Worm (Caenorhabditis elegans) whole organism, midembryonic: Measurements from ENCODE around the gene ZK470.4.

Experiments
- T22C8.4 ChIP-seq: fragments of 200-800 bp; sonication (Bioruptor generic); IDR thresholded peaks from 2 replicates; pipeline ENCODE4 v1.3.6; 2022; ENCODE audit warnings: missing genetic modification characterization, missing compliant biosample characterization
- cog-1 ChIP-seq: sonication (generic microtip); optimal IDR thresholded peaks from 2 replicates; lab custom pipeline; 2016; ENCODE audit warnings: missing genetic modification characterization, missing compliant biosample characterization
- flt-1 ChIP-seq: fragments of 200-800 bp; sonication (Bioruptor generic); IDR thresholded peaks from 2 replicates; pipeline ENCODE4 v1.3.6; 2022; ENCODE audit warnings: missing genetic modification characterization, missing compliant biosample characterization
- klf-2 ChIP-seq: fragments of 200-800 bp; sonication (Bioruptor generic); conservative IDR thresholded peaks from 2 replicates; pipeline ENCODE4 v1.3.6; 2022; ENCODE audit warnings: missing genetic modification reagents, missing genetic modification characterization, missing compliant biosample characterization
- med-1 ChIP-seq: sonication (generic microtip); optimal IDR thresholded peaks from 2 replicates; lab custom pipeline; 2017; ENCODE audit warnings: missing genetic modification characterization, mild to moderate bottlenecking, missing compliant biosample characterization, antibody characterized with exemption, missing genetic modification reagents; ENCODE audit not compliant: insufficient read depth
- ref-1 ChIP-seq: fragments of 200-800 bp; sonication (Bioruptor generic); conservative IDR thresholded peaks from 2 replicates; pipeline ENCODE4 v1.3.6; 2022; ENCODE audit warnings: missing genetic modification reagents, missing genetic modification characterization, missing compliant biosample characterization
- tab-1 ChIP-seq: fragments of 200-800 bp; sonication (Bioruptor generic); IDR thresholded peaks from 2 replicates; pipeline ENCODE4 v1.3.6; 2022; ENCODE audit warnings: missing genetic modification characterization, missing compliant biosample characterization
- ztf-23 ChIP-seq: fragments of 200-800 bp; sonication (Bioruptor generic); IDR thresholded peaks from 2 replicates; pipeline ENCODE4 v1.3.6; 2022; ENCODE audit warnings: missing genetic modification reagents, missing genetic modification characterization, missing compliant biosample characterization
- ztf-29 ChIP-seq: fragments of 200-800 bp; sonication (Bioruptor generic); IDR thresholded peaks from 2 replicates; pipeline ENCODE4 v1.3.6; 2022; ENCODE audit warnings: missing genetic modification reagents, missing genetic modification characterization, missing compliant biosample characterization

ZK470.4 gene

ce11 chrX:4115026-4115425, 24.5 kb downstream of the ZK470.4 start, which contains the start of gene F09F9.1:
Gene F09F9.1 (plus strand): TSS chrX:4115326.
- TF ChIP-seq tab-1 (GFP tag; lab: Robert Waterston, UW) (no peak), ztf-29 (GFP tag; lab: Robert Waterston, UW) (no peak), ref-1 (GFP tag; lab: Robert Waterston, UW) (no peak), flt-1 (no peak), ztf-23 (GFP tag; lab: Robert Waterston, UW) (no peak), T22C8.4 (GFP tag; lab: Robert Waterston, UW) (no peak), cog-1 (no peak), klf-2 (GFP tag; lab: Robert Waterston, UW) (no peak), med-1 (GFP tag; lab: Kevin White, UChicago) (no peak)

ce11 chrX:4111416-4111815, 28.2 kb downstream of the ZK470.4 start, which contains the start of gene F09F9.2:
Gene F09F9.2 (minus strand): TSS chrX:4111440.
- TF ChIP-seq cog-1 (no peak), med-1 (GFP tag; lab: Kevin White, UChicago) (no peak), klf-2 (GFP tag; lab: Robert Waterston, UW) (no peak), ztf-29 (GFP tag; lab: Robert Waterston, UW) (no peak), ztf-23 (GFP tag; lab: Robert Waterston, UW) (no peak), tab-1 (GFP tag; lab: Robert Waterston, UW) (no peak), flt-1 (no peak), ref-1 (GFP tag; lab: Robert Waterston, UW) (no peak), T22C8.4 (GFP tag; lab: Robert Waterston, UW) (no peak)

ce11 chrX:4109970-4110369, 29.6 kb downstream of the ZK470.4 start:
- TF ChIP-seq tab-1 (GFP tag; lab: Robert Waterston, UW) (no peak), cog-1 (no peak), T22C8.4 (GFP tag; lab: Robert Waterston, UW) (no peak), ztf-29 (GFP tag; lab: Robert Waterston, UW) (no peak), flt-1 (no peak), med-1 (GFP tag; lab: Kevin White, UChicago) (no peak), ztf-23 (GFP tag; lab: Robert Waterston, UW) (no peak)

ce11 chrX:4106896-4107505, 32.6 kb downstream of the ZK470.4 start, which contains the start of gene R02E4.2:
Gene R02E4.2 (plus strand): TSS chrX:4107455.
- no peak for TF ChIP-seq klf-2 (GFP tag; lab: Robert Waterston, UW)
- TF ChIP-seq tab-1 (GFP tag; lab: Robert Waterston, UW), result no peak
- no peak for TF ChIP-seq ztf-23 (GFP tag; lab: Robert Waterston, UW)
- TF ChIP-seq ref-1 (GFP tag; lab: Robert Waterston, UW), result no peak
- no peak for TF ChIP-seq flt-1

ce11 chrX:4104435-4104834, 35.1 kb downstream of the ZK470.4 start, which contains the start of gene R02E4.1:
Gene R02E4.1 (minus strand): TSS chrX:4104535.
- TF ChIP-seq cog-1 (no peak), med-1 (GFP tag; lab: Kevin White, UChicago) (no peak), T22C8.4 (GFP tag; lab: Robert Waterston, UW) (no peak), ztf-23 (GFP tag; lab: Robert Waterston, UW) (no peak), tab-1 (GFP tag; lab: Robert Waterston, UW) (no peak)

ce11 chrX:4103071-4103470, 36.5 kb downstream of the ZK470.4 start:
- TF ChIP-seq ztf-23 (GFP tag; lab: Robert Waterston, UW) (no peak), tab-1 (GFP tag; lab: Robert Waterston, UW) (no peak), T22C8.4 (GFP tag; lab: Robert Waterston, UW) (no peak), med-1 (GFP tag; lab: Kevin White, UChicago) (no peak), ztf-29 (GFP tag; lab: Robert Waterston, UW) (no peak), klf-2 (GFP tag; lab: Robert Waterston, UW) (no peak), cog-1 (no peak), flt-1 (no peak), ref-1 (GFP tag; lab: Robert Waterston, UW) (no peak)

- no peak for TF ChIP-seq ztf-29 (GFP tag; lab: Robert Waterston, UW)
- no peak for TF ChIP-seq med-1 (GFP tag; lab: Kevin White, UChicago)
These were observed 37.4 kb downstream of the ZK470.4 start, which contains the start of gene R02E4.3 for ce11 chrX:4102075-4102598. Gene R02E4.3 (minus strand): TSS chrX:4102125.

- TF ChIP-seq tab-1 (GFP tag; lab: Robert Waterston, UW), result no peak
- TF ChIP-seq ref-1 (GFP tag; lab: Robert Waterston, UW), result no peak
- TF ChIP-seq med-1 (GFP tag; lab: Kevin White, UChicago), result no peak
- TF ChIP-seq T22C8.4 (GFP tag; lab: Robert Waterston, UW), result no peak
- no peak for TF ChIP-seq flt-1
- TF ChIP-seq cog-1, result no peak
- TF ChIP-seq ztf-23 (GFP tag; lab: Robert Waterston, UW), result no peak
These were observed 38.4 kb downstream of the ZK470.4 start for ce11 chrX:4101213-4101612.

- TF ChIP-seq klf-2 (GFP tag; lab: Robert Waterston, UW), result no peak
- no peak for TF ChIP-seq ztf-23 (GFP tag; lab: Robert Waterston, UW)
- no peak for TF ChIP-seq cog-1
- no peak for TF ChIP-seq ref-1 (GFP tag; lab: Robert Waterston, UW)
These were observed 39.1 kb downstream of the ZK470.4 start, which contains the start of gene clh-4 for ce11 chrX:4100473-4100872. Gene clh-4 (minus strand): TSS chrX:4100573.

- TF ChIP-seq ref-1 (GFP tag; lab: Robert Waterston, UW) (no peak), klf-2 (GFP tag; lab: Robert Waterston, UW) (no peak), ztf-23 (GFP tag; lab: Robert Waterston, UW) (no peak), ztf-29 (GFP tag; lab: Robert Waterston, UW) (no peak), cog-1 (no peak), flt-1 (no peak), tab-1 (GFP tag; lab: Robert Waterston, UW) (no peak), med-1 (GFP tag; lab: Kevin White, UChicago) (no peak), T22C8.4 (GFP tag; lab: Robert Waterston, UW) (no peak)
These were observed 44.6 kb downstream of the ZK470.4 start for ce11 chrX:4094979-4095378.
